Fruit fly (Drosophila melanogaster): Measurements from ENCODE around the gene CG4161.

Gene CG4161

DNA sequence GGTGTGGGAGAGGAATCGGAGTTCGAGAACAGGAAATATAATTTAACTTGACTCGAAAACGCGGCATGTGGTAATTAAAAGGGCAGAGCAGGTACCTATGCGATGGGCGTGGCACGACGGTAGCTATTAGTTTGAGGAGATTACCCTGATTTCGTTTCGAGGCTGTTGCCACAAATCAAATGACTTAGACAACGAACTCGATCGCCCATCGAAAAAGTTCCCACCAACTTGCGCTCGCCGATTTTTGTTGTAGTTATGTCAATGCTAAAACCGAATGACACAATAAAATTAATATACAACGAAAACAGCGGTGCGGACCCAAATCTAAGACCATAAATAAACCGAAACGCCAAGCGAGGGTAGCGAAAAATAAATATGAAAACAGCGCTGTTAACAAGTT lies 26.1 kb upstream of the CG4161 start:
- TF ChIP-seq Myc (optimal IDR thresholded peaks at IDR 0.05) (no peak), psq (optimal IDR thresholded peaks at IDR 0.05) (no peak), Sin3A (optimal IDR thresholded peaks at IDR 0.05) (no peak), h (optimal IDR thresholded peaks at IDR 0.05) (no peak), insv (optimal IDR thresholded peaks at IDR 0.05) (no peak), ttk (optimal IDR thresholded peaks at IDR 0.05) (no peak)

- TF ChIP-seq insv (optimal IDR thresholded peaks at IDR 0.05) = no peak
- TF ChIP-seq ttk (optimal IDR thresholded peaks at IDR 0.05) = no peak
- TF ChIP-seq Sin3A (optimal IDR thresholded peaks at IDR 0.05) = no peak
- no peak for TF ChIP-seq psq (optimal IDR thresholded peaks at IDR 0.05)
- TF ChIP-seq Myc (optimal IDR thresholded peaks at IDR 0.05) = no peak
- TF ChIP-seq h (optimal IDR thresholded peaks at IDR 0.05) = no peak
Observed at dm6 chr2L:15407514-15407913, 25.6 kb upstream of the CG4161 start.

- TF ChIP-seq psq (optimal IDR thresholded peaks at IDR 0.05) = no peak
- TF ChIP-seq Sin3A (optimal IDR thresholded peaks at IDR 0.05) = no peak
- TF ChIP-seq ttk (optimal IDR thresholded peaks at IDR 0.05) = no peak
- no peak for TF ChIP-seq Myc (optimal IDR thresholded peaks at IDR 0.05)
- no peak for TF ChIP-seq h (optimal IDR thresholded peaks at IDR 0.05)
- no peak for TF ChIP-seq insv (optimal IDR thresholded peaks at IDR 0.05)
Observed at dm6 chr2L:15409108-15409507, 24.0 kb upstream of the CG4161 start.

dm6 chr2L:15410250-15410649 lies 22.9 kb upstream of the CG4161 start:
- TF ChIP-seq Myc (optimal IDR thresholded peaks at IDR 0.05) (no peak), insv (optimal IDR thresholded peaks at IDR 0.05) (no peak), psq (optimal IDR thresholded peaks at IDR 0.05) (no peak), ttk (optimal IDR thresholded peaks at IDR 0.05) (no peak), h (optimal IDR thresholded peaks at IDR 0.05) (no peak), Sin3A (optimal IDR thresholded peaks at IDR 0.05) (no peak)

- TF ChIP-seq ttk (optimal IDR thresholded peaks at IDR 0.05) (no peak), Sin3A (optimal IDR thresholded peaks at IDR 0.05) (no peak), h (optimal IDR thresholded peaks at IDR 0.05) (no peak), insv (optimal IDR thresholded peaks at IDR 0.05) (no peak), Myc (optimal IDR thresholded peaks at IDR 0.05) (no peak), psq (optimal IDR thresholded peaks at IDR 0.05) (no peak)
Observed at dm6 chr2L:15411858-15412257, 21.3 kb upstream of the CG4161 start.

DNA sequence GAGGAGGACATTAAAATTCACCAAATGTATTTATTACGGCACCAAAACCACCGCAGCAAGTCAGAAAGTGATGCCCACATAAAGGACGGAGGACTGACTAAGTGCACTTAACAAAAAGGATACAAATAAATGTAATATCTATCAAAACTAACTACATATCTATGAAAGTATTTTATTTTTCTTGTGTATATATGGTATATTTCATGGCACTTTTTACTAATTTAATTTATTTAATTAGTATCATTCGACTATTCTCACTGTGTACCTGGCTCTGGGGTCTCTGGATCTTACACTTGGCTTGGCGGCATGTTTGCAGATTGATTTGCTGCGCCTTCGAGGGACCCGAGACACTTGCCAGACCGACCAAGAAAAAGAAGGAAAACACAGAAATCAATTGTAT lies 19.0 kb upstream of the CG4161 start:
- TF ChIP-seq insv (optimal IDR thresholded peaks at IDR 0.05) (no peak), psq (optimal IDR thresholded peaks at IDR 0.05) (no peak), h (optimal IDR thresholded peaks at IDR 0.05) (no peak), Sin3A (optimal IDR thresholded peaks at IDR 0.05) (no peak), Myc (optimal IDR thresholded peaks at IDR 0.05) (no peak), ttk (optimal IDR thresholded peaks at IDR 0.05) (no peak)

DNA sequence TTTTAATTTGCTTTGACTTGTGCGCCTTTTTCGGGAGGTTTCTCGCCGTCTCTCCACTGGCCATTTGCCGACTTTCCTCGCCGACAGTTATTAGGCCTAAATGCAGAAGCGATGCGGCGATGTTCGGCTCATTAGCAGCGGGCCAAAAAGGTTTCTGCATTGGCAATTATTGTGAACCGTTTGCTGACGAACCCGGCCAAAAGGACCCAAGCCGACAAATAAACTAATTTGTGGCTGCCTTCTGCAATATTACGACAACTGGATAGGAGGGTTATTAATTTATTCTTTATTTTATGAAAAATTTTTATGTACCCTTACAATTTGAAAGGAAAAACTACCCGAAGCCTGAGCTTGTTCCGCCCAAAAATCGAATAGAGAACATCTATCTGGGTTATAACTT lies 14.8 kb upstream of the CG4161 start, which contains the start of gene CG44869:
Gene CG44869 (minus strand): TSS at position 101 of the 400 bp plus-strand sequence.
- TF ChIP-seq psq (optimal IDR thresholded peaks at IDR 0.05) (no peak), Sin3A (optimal IDR thresholded peaks at IDR 0.05) (no peak), insv (optimal IDR thresholded peaks at IDR 0.05) (no peak), h (optimal IDR thresholded peaks at IDR 0.05) (no peak), ttk (optimal IDR thresholded peaks at IDR 0.05) (no peak), Myc (optimal IDR thresholded peaks at IDR 0.05) (no peak)

DNA sequence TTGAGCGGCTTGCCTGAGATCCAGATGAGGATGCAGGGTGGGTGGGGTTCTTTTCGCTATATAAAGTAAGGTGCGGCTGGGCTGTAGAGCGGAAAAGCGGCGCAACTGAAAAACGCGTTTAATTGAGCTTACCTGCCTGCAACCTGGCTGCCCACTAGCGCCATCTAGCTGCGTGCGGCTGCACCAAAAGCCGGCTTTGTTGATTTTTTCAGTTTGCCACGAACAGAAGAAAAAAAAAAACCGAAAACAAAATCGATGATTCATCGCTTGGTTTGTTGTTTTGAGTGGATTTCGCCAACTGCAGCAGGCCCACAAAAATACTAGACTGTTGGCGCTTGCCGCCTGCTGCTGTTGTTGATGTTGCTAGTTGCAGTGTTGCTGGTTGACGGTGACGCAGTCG lies 10.6 kb upstream of the CG4161 start:
- TF ChIP-seq insv (optimal IDR thresholded peaks at IDR 0.05) (no peak), ttk (optimal IDR thresholded peaks at IDR 0.05) (no peak), Myc (optimal IDR thresholded peaks at IDR 0.05) (no peak), psq (optimal IDR thresholded peaks at IDR 0.05) (no peak), Sin3A (optimal IDR thresholded peaks at IDR 0.05) (no peak), h (optimal IDR thresholded peaks at IDR 0.05) (no peak)

DNA sequence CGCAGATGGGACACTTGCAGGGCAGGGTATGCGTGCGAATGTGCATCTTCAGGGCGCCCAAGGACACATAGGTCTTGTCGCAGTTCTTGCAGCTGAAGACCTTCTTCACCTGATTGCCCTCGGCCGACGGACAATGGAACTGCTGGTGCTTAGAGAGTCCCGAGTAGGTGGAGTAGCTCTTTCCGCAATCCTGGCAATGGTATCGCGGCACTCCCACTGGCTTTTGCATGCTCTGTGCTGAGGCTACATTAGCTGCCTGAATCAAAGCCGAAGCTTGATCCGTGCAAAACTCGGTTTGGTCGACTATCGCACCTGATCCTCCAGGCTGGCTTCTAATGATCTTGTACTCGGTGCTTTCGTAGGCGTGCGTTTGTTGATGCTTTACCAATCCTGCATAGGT lies 9.0 kb upstream of the CG4161 start:
- TF ChIP-seq Myc (optimal IDR thresholded peaks at IDR 0.05) (no peak), psq (optimal IDR thresholded peaks at IDR 0.05) (no peak), ttk (optimal IDR thresholded peaks at IDR 0.05) (no peak), Sin3A (optimal IDR thresholded peaks at IDR 0.05) (no peak), h (optimal IDR thresholded peaks at IDR 0.05) (no peak), insv (optimal IDR thresholded peaks at IDR 0.05) (no peak)

- TF ChIP-seq Myc (optimal IDR thresholded peaks at IDR 0.05) = no peak
- TF ChIP-seq Sin3A (optimal IDR thresholded peaks at IDR 0.05) = no peak
- no peak for TF ChIP-seq insv (optimal IDR thresholded peaks at IDR 0.05)
- TF ChIP-seq ttk (optimal IDR thresholded peaks at IDR 0.05) = no peak
- no peak for TF ChIP-seq psq (optimal IDR thresholded peaks at IDR 0.05)
- no peak for TF ChIP-seq h (optimal IDR thresholded peaks at IDR 0.05)
Observed at dm6 chr2L:15425530-15426308, 7.4 kb upstream of the CG4161 start, which contains the start of gene wor. wor (minus strand) TSS chr2L:15425580.

- no peak for TF ChIP-seq psq (optimal IDR thresholded peaks at IDR 0.05)
- TF ChIP-seq h (optimal IDR thresholded peaks at IDR 0.05) = no peak
- TF ChIP-seq insv (optimal IDR thresholded peaks at IDR 0.05) = no peak
- no peak for TF ChIP-seq Myc (optimal IDR thresholded peaks at IDR 0.05)
- TF ChIP-seq ttk (optimal IDR thresholded peaks at IDR 0.05) = no peak
- no peak for TF ChIP-seq Sin3A (optimal IDR thresholded peaks at IDR 0.05)
Observed at dm6 chr2L:15426736-15427222, 6.3 kb upstream of the CG4161 start.

- no peak for TF ChIP-seq insv (optimal IDR thresholded peaks at IDR 0.05)
- no peak for TF ChIP-seq Myc (optimal IDR thresholded peaks at IDR 0.05)
- TF ChIP-seq Sin3A (optimal IDR thresholded peaks at IDR 0.05) = no peak
- TF ChIP-seq psq (optimal IDR thresholded peaks at IDR 0.05) = no peak
- no peak for TF ChIP-seq h (optimal IDR thresholded peaks at IDR 0.05)
- no peak for TF ChIP-seq ttk (optimal IDR thresholded peaks at IDR 0.05)
Observed at dm6 chr2L:15429671-15430070, 3.4 kb upstream of the CG4161 start.
